Worm (Caenorhabditis elegans): Measurements from ENCODE around the gene srab-7.

- TF ChIP-seq ama-1 (optimal IDR thresholded peaks at IDR 0.05) (no peak), nhr-237 (tag; optimal IDR thresholded peaks at IDR 0.05) (no peak), snpc-4 (tag; optimal IDR thresholded peaks at IDR 0.05) (no peak), egl-27 (tag; optimal IDR thresholded peaks at IDR 0.05) (no peak), ceh-16 (tag; optimal IDR thresholded peaks at IDR 0.05) (no peak), dmd-4 (tag; optimal IDR thresholded peaks at IDR 0.05) (no peak), unc-55 (GFP tag; optimal IDR thresholded peaks at IDR 0.05) (no peak)
Observed at ce11 chrV:3149910-3150428, 5.0 kb downstream of the srab-7 start.

All from whole organism, L2 larva.